Fruit fly (Drosophila melanogaster) whole organism, wandering third instar larva: ENCODE data around the gene Ilp4.
A peak's percentile ranks its signal among the peaks of the same experiment; 100 is the strongest.

ENCODE experiments used
- Dfd ChIP-seq: fragments of >200 bp; optimal IDR thresholded peaks from 2 replicates; lab custom pipeline; 2017; ENCODE audit warnings: missing biosample characterization, missing genetic modification characterization
- br ChIP-seq: fragments of 200-800 bp; sonication (Bioruptor generic); optimal IDR thresholded peaks from 2 replicates; lab custom pipeline; 2016; ENCODE audit warnings: missing biosample characterization, missing genetic modification characterization
- usp ChIP-seq: fragments of >200 bp; optimal IDR thresholded peaks from 2 replicates; lab custom pipeline; 2017; ENCODE audit warnings: missing biosample characterization, missing genetic modification characterization

DNA sequence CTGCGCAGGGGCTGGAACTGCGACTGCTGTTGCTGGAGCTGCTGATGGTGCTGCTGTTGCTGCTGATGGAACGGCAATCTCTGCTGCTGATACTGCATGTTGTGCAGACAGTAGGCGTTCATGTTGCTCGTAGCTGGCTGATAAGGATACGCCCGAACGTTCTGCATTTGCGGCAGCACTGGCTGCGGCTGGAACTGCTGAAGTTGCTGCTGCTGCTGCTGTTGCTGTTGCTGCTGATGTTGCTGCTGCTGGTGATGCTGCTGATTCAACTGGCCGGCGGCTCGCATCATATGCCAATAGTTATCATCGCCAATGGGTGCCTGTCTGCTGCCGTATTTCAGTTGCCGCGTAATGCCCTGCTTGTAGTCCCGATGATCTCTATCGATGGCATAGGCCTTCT, 36.6 kb upstream of the Ilp4 start:
- TF ChIP-seq br (GFP tag; lab: Kevin White, UChicago) (no peak), Dfd (GFP tag; lab: Kevin White, UChicago) (peak; percentile 95), usp (GFP tag; lab: Kevin White, UChicago) (no peak)
